Fruit fly (Drosophila melanogaster): ENCODE data around the gene CG12880.

dm6 chr3R:27647817-27648216 lies 37.9 kb upstream of the CG12880 start:
- TF ChIP-seq Rel (GFP tag; optimal IDR thresholded peaks at IDR 0.05) (no peak), Rel (tag; optimal IDR thresholded peaks at IDR 0.05) (no peak), Myc (optimal IDR thresholded peaks at IDR 0.05) (no peak), usp (GFP tag; optimal IDR thresholded peaks at IDR 0.05) (no peak), foxo (GFP tag; optimal IDR thresholded peaks at IDR 0.05) (no peak), lola (GFP tag; optimal IDR thresholded peaks at IDR 0.05) (no peak), Hr83 (GFP tag; optimal IDR thresholded peaks at IDR 0.05; ENCODE audit: poor library complexity, severe bottlenecking) (no peak)
